Worm (Caenorhabditis elegans): ENCODE measurements around the gene F41G3.21.
"Not testable (repeated sequence)": the region's sequence is repeated elsewhere in the genome, so short reads cannot be mapped to it uniquely, and the experiment has no call there.

The F41G3.21 gene

DNA sequence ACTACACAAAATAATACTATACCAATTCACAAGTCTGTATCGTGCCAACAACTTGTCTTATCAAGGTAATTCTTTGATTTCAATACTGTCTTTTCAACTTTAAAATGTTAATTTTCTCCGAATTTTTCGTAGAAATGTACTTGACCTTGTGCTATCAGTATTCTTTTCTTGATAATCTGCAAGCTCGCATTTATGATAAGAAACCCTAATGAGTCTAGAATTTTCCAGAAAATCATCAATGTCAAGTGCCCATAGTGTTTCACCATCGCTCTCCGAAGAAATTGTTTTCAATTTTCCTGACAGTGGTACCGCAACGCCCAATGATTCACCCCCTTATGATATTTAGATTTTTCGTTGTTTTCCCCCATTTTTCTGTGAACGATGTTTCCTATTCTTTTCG lies 28.5 kb upstream of the F41G3.21 start:
- TF ChIP-seq flt-1 (GFP tag; IDR thresholded peaks at IDR 0.05), result no peak
- no peak for TF ChIP-seq hmg-4 (GFP tag; optimal IDR thresholded peaks at IDR 0.05)
- no peak for TF ChIP-seq ceh-36 (tag; optimal IDR thresholded peaks at IDR 0.05)
- TF ChIP-seq ets-7 (tag; optimal IDR thresholded peaks at IDR 0.05), result no peak
- TF ChIP-seq tbx-37 (GFP tag; conservative IDR thresholded peaks at IDR 0.05), result no peak
- no peak for TF ChIP-seq hnd-1 (tag; optimal IDR thresholded peaks at IDR 0.05)

DNA sequence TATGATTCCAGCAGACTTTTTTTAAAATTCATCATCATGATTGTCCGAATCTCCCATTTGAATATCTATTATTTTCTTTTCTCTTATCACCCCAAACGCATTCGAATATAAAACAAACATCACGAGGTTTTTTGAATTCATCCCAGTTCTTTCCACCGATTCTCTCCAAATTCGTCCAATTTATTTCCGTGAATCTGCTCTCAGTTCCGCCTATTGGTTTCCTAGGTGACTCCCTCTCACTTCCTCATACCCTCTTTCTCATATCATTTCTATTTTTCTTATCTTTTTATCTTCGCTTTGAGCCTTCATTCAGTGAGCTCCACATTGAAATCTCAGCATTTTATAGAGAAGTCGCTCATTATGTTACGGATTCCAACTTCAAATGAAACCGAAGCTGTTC lies 26.4 kb upstream of the F41G3.21 start, which contains the start of gene T13C2.7:
T13C2.7 (plus strand) TSS at position 301 of the 400 bp plus-strand sequence.
- no peak for TF ChIP-seq ets-7 (tag; optimal IDR thresholded peaks at IDR 0.05)
- no peak for TF ChIP-seq sea-1 (GFP tag; conservative IDR thresholded peaks at IDR 0.05)
- no peak for TF ChIP-seq B0310.2 (tag; optimal IDR thresholded peaks at IDR 0.05)
- TF ChIP-seq ceh-13 (GFP tag; optimal IDR thresholded peaks at IDR 0.05), result no peak
- TF ChIP-seq tra-4 (tag; optimal IDR thresholded peaks at IDR 0.05), result no peak
- TF ChIP-seq pes-1 (GFP tag; IDR thresholded peaks at IDR 0.05), result no peak
- TF ChIP-seq ama-1 (optimal IDR thresholded peaks at IDR 0.05), result no peak
- TF ChIP-seq tbx-37 (GFP tag; conservative IDR thresholded peaks at IDR 0.05), result no peak
- TF ChIP-seq F13C5.2 (tag; optimal IDR thresholded peaks at IDR 0.05), result no peak
- no peak for TF ChIP-seq scrt-1 (GFP tag; IDR thresholded peaks at IDR 0.05)
- TF ChIP-seq tbx-11 (GFP tag; IDR thresholded peaks at IDR 0.05), result no peak
- no peak for TF ChIP-seq ceh-36 (tag; optimal IDR thresholded peaks at IDR 0.05)

DNA sequence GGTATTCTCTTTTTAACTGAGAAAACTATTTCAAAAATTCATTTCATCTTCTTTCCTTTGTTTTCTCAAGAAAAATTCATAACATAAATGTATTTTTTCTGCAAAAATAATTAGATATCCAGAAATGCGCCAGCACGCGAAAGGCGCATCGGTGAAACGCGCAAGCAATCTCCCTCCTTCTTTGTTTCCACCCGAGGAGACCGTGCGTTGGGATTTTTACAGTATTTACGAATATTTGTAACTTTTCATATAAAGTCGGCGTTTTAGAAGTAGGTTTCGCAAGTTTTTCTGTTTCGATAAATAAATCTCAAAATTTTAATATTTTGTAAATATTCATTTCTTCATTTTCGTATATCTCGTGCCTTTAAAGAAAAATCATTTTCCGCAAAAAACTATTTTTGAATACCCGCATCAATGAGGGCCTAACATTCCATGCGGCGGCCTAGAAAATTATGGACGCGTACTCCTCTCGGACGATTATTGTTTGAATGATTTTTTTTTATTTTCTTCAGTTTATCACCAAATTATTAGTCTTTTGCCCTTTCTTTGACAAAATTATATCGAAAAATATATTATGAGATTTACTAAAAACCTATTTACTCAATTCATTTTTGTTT lies 23.8 kb upstream of the F41G3.21 start, which contains the start of gene ssup-72:
ssup-72 (plus strand) TSS at position 181 of the 617 bp plus-strand sequence.
- TF ChIP-seq hmbx-1 (tag; optimal IDR thresholded peaks at IDR 0.05) (no peak), hmg-4 (GFP tag; optimal IDR thresholded peaks at IDR 0.05) (peak; percentile 35), aly-1 (tag; optimal IDR thresholded peaks at IDR 0.05) (no peak), tbx-37 (GFP tag; conservative IDR thresholded peaks at IDR 0.05) (peak; percentile 75), ceh-36 (tag; optimal IDR thresholded peaks at IDR 0.05) (no peak), F13C5.2 (tag; optimal IDR thresholded peaks at IDR 0.05) (no peak), ets-7 (tag; optimal IDR thresholded peaks at IDR 0.05) (no peak)

DNA sequence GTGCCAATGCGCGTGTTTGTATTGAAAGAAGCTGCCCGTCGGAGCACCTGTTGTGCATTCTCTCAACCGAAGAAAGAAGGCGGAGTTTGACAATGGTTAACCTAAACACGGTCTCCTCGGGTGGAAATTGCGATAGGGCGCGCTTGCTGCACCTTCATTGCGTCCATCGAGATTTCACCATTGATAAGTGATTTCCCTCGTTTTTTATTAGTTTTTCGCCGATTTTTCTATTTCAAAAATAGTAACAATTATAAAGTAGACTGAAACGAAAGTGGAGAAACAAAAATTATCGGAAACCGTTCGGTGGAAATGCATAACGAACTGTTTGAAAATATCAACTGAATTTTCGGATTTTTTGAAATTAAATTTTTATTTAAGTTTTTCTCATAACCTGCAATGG lies 22.3 kb upstream of the F41G3.21 start, which contains the start of gene agr-1:
agr-1 (minus strand) TSS at position 101 of the 400 bp plus-strand sequence.
- TF ChIP-seq F13C5.2, hmbx-1, B0310.2 (tag; optimal IDR thresholded peaks at IDR 0.05): not testable (repeated sequence)

DNA sequence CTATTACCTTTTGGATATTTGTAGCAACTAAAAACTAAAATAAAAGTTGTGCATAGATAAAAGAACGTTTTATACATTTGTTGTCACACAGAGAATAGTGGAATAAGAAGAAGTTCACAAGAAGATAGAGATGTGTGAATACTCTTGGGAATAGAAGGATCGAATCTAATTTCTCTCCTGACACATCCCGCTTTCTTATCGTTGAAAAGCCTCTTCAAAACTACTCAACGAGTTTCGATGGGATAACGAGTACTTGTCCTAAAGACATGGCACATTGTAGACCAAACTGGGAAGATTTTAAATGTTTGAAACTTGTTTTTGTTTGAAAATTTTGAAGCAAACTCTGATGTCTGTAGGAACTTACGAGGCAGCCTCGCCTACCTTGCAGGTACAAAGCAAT lies 19.7 kb upstream of the F41G3.21 start:
- TF ChIP-seq ama-1 (optimal IDR thresholded peaks at IDR 0.05) (no peak), hmbx-1 (tag; optimal IDR thresholded peaks at IDR 0.05) (no peak), sea-1 (GFP tag; conservative IDR thresholded peaks at IDR 0.05) (no peak), B0310.2 (tag; optimal IDR thresholded peaks at IDR 0.05) (no peak), pes-1 (GFP tag; IDR thresholded peaks at IDR 0.05) (no peak), F13C5.2 (tag; optimal IDR thresholded peaks at IDR 0.05) (no peak), aly-1 (tag; optimal IDR thresholded peaks at IDR 0.05) (no peak), hmg-4 (GFP tag; optimal IDR thresholded peaks at IDR 0.05) (no peak), tbx-37 (GFP tag; conservative IDR thresholded peaks at IDR 0.05) (no peak), tbx-11 (GFP tag; IDR thresholded peaks at IDR 0.05) (no peak), hnd-1 (tag; optimal IDR thresholded peaks at IDR 0.05) (no peak), scrt-1 (GFP tag; IDR thresholded peaks at IDR 0.05) (no peak), ets-7 (tag; optimal IDR thresholded peaks at IDR 0.05) (no peak), tra-4 (tag; optimal IDR thresholded peaks at IDR 0.05) (no peak)

DNA sequence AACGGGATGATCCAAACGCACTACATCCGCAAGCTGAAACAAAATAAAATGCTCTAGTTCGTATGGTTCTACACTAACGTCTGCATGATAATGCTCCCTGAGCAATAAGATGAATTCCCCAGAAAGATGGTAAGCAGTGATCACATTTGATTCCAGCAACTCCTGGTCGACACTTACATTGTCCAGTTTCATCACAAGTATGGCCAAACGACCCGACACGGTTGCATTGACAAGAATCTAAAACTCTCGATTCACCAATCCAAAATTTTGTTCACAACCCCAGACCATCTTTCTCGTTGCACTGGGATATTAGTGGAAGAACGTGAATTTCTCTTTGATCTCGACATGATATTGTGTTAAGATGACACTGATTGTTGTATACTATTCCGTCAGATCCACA lies 17.3 kb upstream of the F41G3.21 start:
- TF ChIP-seq tbx-11 (GFP tag; IDR thresholded peaks at IDR 0.05) (no peak), scrt-1 (GFP tag; IDR thresholded peaks at IDR 0.05) (0 out of 2 replicates have a peak, but pooled peaks have one; percentile 40)

DNA sequence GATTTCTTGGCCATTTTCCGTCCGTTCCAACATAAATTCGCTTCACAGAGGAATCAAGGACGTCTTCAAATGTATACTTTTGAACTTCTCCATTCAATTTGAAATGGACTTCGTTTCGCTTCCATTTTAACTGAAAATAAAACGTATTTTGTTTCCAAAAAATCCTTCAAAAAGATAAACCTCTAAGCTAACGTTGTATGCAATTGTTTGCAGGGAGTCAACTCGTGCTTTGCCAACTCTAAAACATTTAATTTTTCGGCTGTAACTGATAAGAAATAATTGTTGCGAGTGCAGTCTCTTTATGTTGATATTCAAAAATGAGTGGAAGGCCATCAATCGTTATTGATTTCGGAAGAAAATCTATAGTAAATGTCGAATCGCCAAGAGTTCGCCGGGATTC lies 15.3 kb upstream of the F41G3.21 start, which contains the start of gene F41G3.18:
F41G3.18 (plus strand) TSS at position 301 of the 400 bp plus-strand sequence.
- TF ChIP-seq sea-1 (GFP tag; conservative IDR thresholded peaks at IDR 0.05) (no peak), ets-7 (tag; optimal IDR thresholded peaks at IDR 0.05) (no peak), pes-1 (GFP tag; IDR thresholded peaks at IDR 0.05) (no peak), hmbx-1 (tag; optimal IDR thresholded peaks at IDR 0.05) (no peak), tbx-37 (GFP tag; conservative IDR thresholded peaks at IDR 0.05) (no peak), tra-4 (tag; optimal IDR thresholded peaks at IDR 0.05) (no peak), F13C5.2 (tag; optimal IDR thresholded peaks at IDR 0.05) (no peak), ceh-13 (GFP tag; optimal IDR thresholded peaks at IDR 0.05) (no peak), flt-1 (GFP tag; IDR thresholded peaks at IDR 0.05) (no peak), scrt-1 (GFP tag; IDR thresholded peaks at IDR 0.05) (no peak), aly-1 (tag; optimal IDR thresholded peaks at IDR 0.05) (no peak), ama-1 (optimal IDR thresholded peaks at IDR 0.05) (no peak)

DNA sequence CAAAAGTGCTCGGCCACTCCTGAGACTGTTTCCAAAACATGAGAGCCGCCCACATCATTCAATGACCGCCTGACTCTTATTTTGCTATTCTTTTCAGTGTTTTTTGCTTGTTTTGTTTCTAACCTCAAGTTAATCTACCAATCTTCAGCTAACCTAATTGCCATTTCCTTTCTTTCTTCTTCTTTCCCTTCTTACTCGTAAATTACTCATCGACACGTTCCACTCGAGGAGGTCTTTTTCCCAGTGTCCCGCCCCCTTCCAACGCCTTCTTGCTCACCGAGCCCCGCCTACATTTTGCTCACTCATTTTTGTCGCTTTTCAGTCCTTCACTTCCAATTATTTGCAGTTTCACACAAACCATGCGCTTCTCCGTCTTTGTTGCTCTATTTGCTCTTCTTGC lies 12.0 kb upstream of the F41G3.21 start, which contains the start of gene nlp-50:
nlp-50 (plus strand) TSS at position 301 of the 400 bp plus-strand sequence.
- no peak for TF ChIP-seq pes-1 (GFP tag; IDR thresholded peaks at IDR 0.05)
- no peak for TF ChIP-seq hnd-1 (tag; optimal IDR thresholded peaks at IDR 0.05)
- TF ChIP-seq scrt-1 (GFP tag; IDR thresholded peaks at IDR 0.05), result no peak
- no peak for TF ChIP-seq flt-1 (GFP tag; IDR thresholded peaks at IDR 0.05)
- no peak for TF ChIP-seq ceh-13 (GFP tag; optimal IDR thresholded peaks at IDR 0.05)
- no peak for TF ChIP-seq ama-1 (optimal IDR thresholded peaks at IDR 0.05)
- no peak for TF ChIP-seq sea-1 (GFP tag; conservative IDR thresholded peaks at IDR 0.05)
- no peak for TF ChIP-seq F13C5.2 (tag; optimal IDR thresholded peaks at IDR 0.05)
- TF ChIP-seq aly-1 (tag; optimal IDR thresholded peaks at IDR 0.05), result no peak
- TF ChIP-seq tra-4 (tag; optimal IDR thresholded peaks at IDR 0.05), result no peak
- TF ChIP-seq hmbx-1 (tag; optimal IDR thresholded peaks at IDR 0.05), result no peak
- TF ChIP-seq hmg-4 (GFP tag; optimal IDR thresholded peaks at IDR 0.05), result no peak
- TF ChIP-seq tbx-11 (GFP tag; IDR thresholded peaks at IDR 0.05), result no peak
- no peak for TF ChIP-seq tbx-37 (GFP tag; conservative IDR thresholded peaks at IDR 0.05)
- no peak for TF ChIP-seq ets-7 (tag; optimal IDR thresholded peaks at IDR 0.05)
- TF ChIP-seq B0310.2 (tag; optimal IDR thresholded peaks at IDR 0.05), result no peak
- TF ChIP-seq ceh-36 (tag; optimal IDR thresholded peaks at IDR 0.05), result no peak

Data from whole organism, early embryonic.